Worm (Caenorhabditis elegans) whole organism, L1 larva: ENCODE data around the gene trap-3.

Experiments used
- C04F5.9 ChIP-seq: sonication (generic microtip); optimal IDR thresholded peaks from 2 replicates; lab custom pipeline; 2016; ENCODE audit warnings: missing genetic modification characterization, missing compliant biosample characterization
- C34B4.2 ChIP-seq: sonication (generic microtip); optimal IDR thresholded peaks from 2 replicates; lab custom pipeline; 2017; ENCODE audit warnings: mild to moderate bottlenecking, missing genetic modification characterization, missing compliant biosample characterization
- Y116A8C.19 ChIP-seq: sonication (generic microtip); optimal IDR thresholded peaks from 2 replicates; lab custom pipeline; 2016; ENCODE audit warnings: missing compliant biosample characterization, missing genetic modification characterization, borderline replicate concordance
- alr-1 ChIP-seq: fragments of 200-800 bp; sonication (Bioruptor generic); optimal IDR thresholded peaks from 2 replicates; lab custom pipeline; 2018; ENCODE audit warnings: borderline replicate concordance, mild to moderate bottlenecking, missing genetic modification characterization, missing compliant biosample characterization
- aly-2 ChIP-seq: fragments of 150-350 bp; optimal IDR thresholded peaks from 2 replicates; lab custom pipeline; 2014; ENCODE audit warnings: missing biosample characterization, missing genetic modification characterization
- blmp-1 ChIP-seq: fragments of 150-350 bp; optimal IDR thresholded peaks from 2 replicates; lab custom pipeline; 2014; ENCODE audit warnings: missing biosample characterization, missing genetic modification characterization
- ceh-82 ChIP-seq, 3 experiments: fragments of 150-350 bp in 1 of 3; sonication (generic microtip) in 2 of 3; optimal IDR thresholded peaks; 2 replicates each; lab custom pipeline; 2014 to 2017; ENCODE audit warnings: missing biosample characterization in 3 of 3, missing genetic modification characterization in 3 of 3
- ceh-88 ChIP-seq: fragments of 200-800 bp; sonication (Bioruptor generic); IDR thresholded peaks from 2 replicates; pipeline ENCODE4 v1.3.6; 2022; ENCODE audit warnings: missing genetic modification characterization, missing compliant biosample characterization
- ceh-90 ChIP-seq: sonication (generic microtip); optimal IDR thresholded peaks from 2 replicates; lab custom pipeline; 2016; ENCODE audit warnings: missing genetic modification characterization, missing compliant biosample characterization
- ces-1 ChIP-seq: fragments of 150-350 bp; optimal IDR thresholded peaks from 2 replicates; lab custom pipeline; 2014; ENCODE audit warnings: missing biosample characterization, missing genetic modification reagents, missing genetic modification characterization
- dpl-1 ChIP-seq, 3 experiments: fragments of 150-350 bp in 2 of 3; sonication (generic microtip) in 1 of 3; optimal IDR thresholded peaks; 2 replicates each; lab custom pipeline; 2014 to 2017; ENCODE audit warnings: missing biosample characterization in 3 of 3, missing genetic modification characterization in 3 of 3, missing genetic modification reagents in 3 of 3
- efl-1 ChIP-seq, 4 experiments: fragments of 150-350 bp; optimal IDR thresholded peaks in 3 of 4; peaks in 1 of 4; 1 replicate in 1 of 4; 2 replicates in 3 of 4; lab custom pipeline; 2014; ENCODE audit warnings: missing biosample characterization in 2 of 4, missing genetic modification characterization in 2 of 4, missing genetic modification reagents in 2 of 4
- efl-3 ChIP-seq: fragments of 200-800 bp; sonication (Bioruptor generic); optimal IDR thresholded peaks from 2 replicates; lab custom pipeline; 2018; ENCODE audit warnings: mild to moderate bottlenecking, missing genetic modification characterization, missing compliant biosample characterization
- egl-13 ChIP-seq: sonication (generic microtip); optimal IDR thresholded peaks from 2 replicates; lab custom pipeline; 2016; ENCODE audit warnings: missing genotype, missing genetic modification reagents, missing genetic modification characterization, missing compliant biosample characterization
- elt-2 ChIP-seq: sonication (generic microtip); optimal IDR thresholded peaks from 2 replicates; lab custom pipeline; 2016; ENCODE audit warnings: missing genetic modification characterization, mild to moderate bottlenecking, inconsistent platforms, missing compliant biosample characterization, missing genetic modification reagents
- ets-5 ChIP-seq: fragments of 200-800 bp; sonication (Bioruptor generic); IDR thresholded peaks from 2 replicates; pipeline ENCODE4 v1.3.6; 2022; ENCODE audit warnings: missing genetic modification characterization, missing compliant biosample characterization
- fkh-10 ChIP-seq: sonication (generic microtip); optimal IDR thresholded peaks from 2 replicates; lab custom pipeline; 2017; ENCODE audit warnings: missing biosample characterization, missing genetic modification reagents, missing genetic modification characterization
- fkh-4 ChIP-seq: sonication (generic microtip); optimal IDR thresholded peaks from 2 replicates; lab custom pipeline; 2016; ENCODE audit warnings: missing compliant biosample characterization, missing genetic modification characterization, borderline replicate concordance
- fkh-8 ChIP-seq: sonication (generic microtip); optimal IDR thresholded peaks from 2 replicates; lab custom pipeline; 2016; ENCODE audit warnings: mild to moderate bottlenecking, missing genetic modification characterization, missing compliant biosample characterization
- hlh-17 ChIP-seq: fragments of 200-800 bp; sonication (Bioruptor generic); optimal IDR thresholded peaks from 2 replicates; lab custom pipeline; 2018; ENCODE audit warnings: missing genetic modification characterization, mild to moderate bottlenecking, missing compliant biosample characterization, moderate library complexity, borderline replicate concordance
- hlh-4 ChIP-seq: sonication (generic microtip); optimal IDR thresholded peaks from 2 replicates; lab custom pipeline; 2016; ENCODE audit warnings: mild to moderate bottlenecking, missing genetic modification characterization, missing compliant biosample characterization
- hpl-2 ChIP-seq: fragments of 150-350 bp; optimal IDR thresholded peaks from 2 replicates; lab custom pipeline; 2014; ENCODE audit warnings: missing biosample characterization, missing genetic modification reagents, missing genetic modification characterization
- irx-1 ChIP-seq: sonication (generic microtip); optimal IDR thresholded peaks from 2 replicates; lab custom pipeline; 2016; ENCODE audit warnings: missing genetic modification characterization, missing compliant biosample characterization
- jun-1 ChIP-seq: fragments of 150-350 bp; optimal IDR thresholded peaks from 2 replicates; lab custom pipeline; 2014; ENCODE audit warnings: missing biosample characterization, missing genetic modification reagents, missing genetic modification characterization
- lin-39 ChIP-seq: fragments of 150-350 bp; optimal IDR thresholded peaks from 2 replicates; lab custom pipeline; 2014; ENCODE audit warnings: missing biosample characterization, missing genetic modification reagents, missing genetic modification characterization
- lir-3 ChIP-seq: sonication (generic microtip); optimal IDR thresholded peaks from 2 replicates; lab custom pipeline; 2016; ENCODE audit warnings: mild to moderate bottlenecking, missing genetic modification characterization, moderate library complexity, missing compliant biosample characterization; ENCODE audit not compliant: poor library complexity
- lsy-2 ChIP-seq, 2 experiments: fragments of 150-350 bp; optimal IDR thresholded peaks; 2 replicates each; lab custom pipeline; 2014; ENCODE audit warnings: missing biosample characterization in 2 of 2, missing genetic modification characterization in 2 of 2
- mef-2 ChIP-seq: fragments of 150-350 bp; optimal IDR thresholded peaks from 2 replicates; lab custom pipeline; 2014; ENCODE audit warnings: missing biosample characterization, missing genetic modification characterization
- mep-1 ChIP-seq: fragments of 150-350 bp; optimal IDR thresholded peaks from 2 replicates; lab custom pipeline; 2014; ENCODE audit warnings: missing biosample characterization, missing genetic modification characterization
- nhr-11 ChIP-seq: fragments of 150-350 bp; optimal IDR thresholded peaks from 2 replicates; lab custom pipeline; 2014; ENCODE audit warnings: missing biosample characterization, missing genetic modification characterization
- nhr-12 ChIP-seq: sonication (generic microtip); optimal IDR thresholded peaks from 2 replicates; lab custom pipeline; 2017; ENCODE audit warnings: missing biosample characterization, missing genetic modification characterization
- nhr-19 ChIP-seq: fragments of 200-800 bp; sonication (Bioruptor generic); conservative IDR thresholded peaks from 2 replicates; pipeline ENCODE4 v1.3.6; 2022; ENCODE audit warnings: missing genetic modification characterization, missing compliant biosample characterization
- nhr-20 ChIP-seq: sonication (generic microtip); optimal IDR thresholded peaks from 2 replicates; lab custom pipeline; 2016; ENCODE audit warnings: mild to moderate bottlenecking, missing genetic modification characterization, missing compliant biosample characterization
- nhr-28 ChIP-seq: fragments of 150-350 bp; optimal IDR thresholded peaks from 2 replicates; lab custom pipeline; 2014; ENCODE audit warnings: missing biosample characterization, missing genetic modification characterization
- nhr-47 ChIP-seq: sonication (generic microtip); optimal IDR thresholded peaks from 2 replicates; lab custom pipeline; 2016; ENCODE audit warnings: mild to moderate bottlenecking, missing genetic modification characterization, moderate library complexity, missing compliant biosample characterization
- nhr-71 ChIP-seq: sonication (generic microtip); optimal IDR thresholded peaks from 2 replicates; lab custom pipeline; 2016; ENCODE audit warnings: mild to moderate bottlenecking, missing genetic modification characterization, moderate library complexity, missing compliant biosample characterization
- nhr-77 ChIP-seq: fragments of 150-350 bp; optimal IDR thresholded peaks from 2 replicates; lab custom pipeline; 2014; ENCODE audit warnings: missing biosample characterization, missing genetic modification characterization
- nhr-84 ChIP-seq: sonication (generic microtip); optimal IDR thresholded peaks from 2 replicates; lab custom pipeline; 2017; ENCODE audit warnings: missing biosample characterization, missing genetic modification characterization
- rnt-1 ChIP-seq: sonication (generic microtip); optimal IDR thresholded peaks from 2 replicates; lab custom pipeline; 2016; ENCODE audit warnings: mild to moderate bottlenecking, missing genetic modification characterization, moderate library complexity, missing compliant biosample characterization
- skn-1 ChIP-seq: fragments of 150-350 bp; optimal IDR thresholded peaks from 2 replicates; lab custom pipeline; 2014; ENCODE audit warnings: missing biosample characterization, missing genetic modification characterization
- snpc-4 ChIP-seq: fragments of 150-350 bp; optimal IDR thresholded peaks from 2 replicates; lab custom pipeline; 2014; ENCODE audit warnings: missing biosample characterization, missing genetic modification characterization
- sptf-1 ChIP-seq: fragments of 150-350 bp; optimal IDR thresholded peaks from 2 replicates; lab custom pipeline; 2014; ENCODE audit warnings: missing biosample characterization, missing genetic modification characterization
- sup-37 ChIP-seq: fragments of 200-800 bp; sonication (Bioruptor generic); optimal IDR thresholded peaks from 2 replicates; lab custom pipeline; 2018; ENCODE audit warnings: mild to moderate bottlenecking, missing genetic modification characterization, missing compliant biosample characterization
- swsn-7 ChIP-seq: sonication (generic microtip); optimal IDR thresholded peaks from 2 replicates; lab custom pipeline; 2016; ENCODE audit warnings: missing genetic modification characterization, missing compliant biosample characterization
- tbx-2 ChIP-seq: sonication (generic microtip); optimal IDR thresholded peaks from 2 replicates; lab custom pipeline; 2016; ENCODE audit warnings: missing genetic modification characterization, missing compliant biosample characterization
- tlp-1 ChIP-seq: fragments of 150-350 bp; optimal IDR thresholded peaks from 2 replicates; lab custom pipeline; 2014; ENCODE audit warnings: missing biosample characterization, missing genetic modification characterization
- unc-30 ChIP-seq: sonication (generic microtip); optimal IDR thresholded peaks from 2 replicates; lab custom pipeline; 2017; ENCODE audit warnings: missing biosample characterization, missing genetic modification characterization
- unc-86 ChIP-seq: sonication (generic microtip); optimal IDR thresholded peaks from 2 replicates; lab custom pipeline; 2016; ENCODE audit warnings: missing genetic modification characterization, missing compliant biosample characterization
- unc-98 ChIP-seq: fragments of 200-800 bp; sonication (Bioruptor generic); IDR thresholded peaks from 2 replicates; pipeline ENCODE4 v1.3.6; 2022; ENCODE audit warnings: missing genetic modification characterization, missing compliant biosample characterization
- xbp-1 ChIP-seq: sonication (generic microtip); optimal IDR thresholded peaks from 2 replicates; lab custom pipeline; 2016; ENCODE audit warnings: missing genetic modification characterization, missing compliant biosample characterization
- zip-4 ChIP-seq: fragments of 200-800 bp; sonication (Bioruptor generic); optimal IDR thresholded peaks from 2 replicates; lab custom pipeline; 2018; ENCODE audit warnings: mild to moderate bottlenecking, missing genetic modification characterization, moderate library complexity, missing compliant biosample characterization
- ztf-11 ChIP-seq, 2 experiments: sonication (generic microtip); optimal IDR thresholded peaks; 2 replicates each; lab custom pipeline; 2016 to 2017; ENCODE audit warnings: missing genetic modification characterization in 2 of 2, missing biosample characterization in 1 of 2, missing compliant biosample characterization in 1 of 2

trap-3 gene

DNA sequence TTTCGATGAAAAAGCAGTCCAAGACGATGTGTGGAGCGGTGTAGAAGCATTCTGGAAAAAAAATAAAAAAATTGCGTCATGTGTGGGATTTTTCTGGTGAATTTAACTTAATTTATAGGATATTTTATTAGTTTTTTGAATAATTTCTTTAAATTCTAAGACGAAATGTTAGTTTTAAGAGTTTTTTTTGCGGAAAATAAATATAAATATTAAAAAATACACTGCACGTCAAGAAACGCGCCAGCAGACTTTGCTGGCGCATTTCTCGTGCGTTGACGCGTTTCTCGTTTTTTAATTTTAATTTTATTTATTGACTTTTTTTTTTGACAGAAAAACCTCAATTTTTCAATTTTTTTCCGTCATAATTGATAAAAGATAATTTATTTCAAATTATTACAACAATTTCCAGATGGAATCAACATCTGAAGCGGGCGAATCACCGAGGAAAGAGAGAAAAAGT, 40.4 kb upstream of the trap-3 start, which contains the start of the genes ppgn-1 and tftc-1 (continued):
- TF ChIP-seq skn-1 (tag; lab: Kevin White, UChicago): peak; percentile 67
- TF ChIP-seq nhr-12 (tag; lab: Kevin White, UChicago): no peak
- peak; percentile 55 for TF ChIP-seq egl-13 (tag; lab: Kevin White, UChicago)
- peak; percentile 79 for TF ChIP-seq tbx-2 (tag; lab: Kevin White, UChicago)
- no peak for TF ChIP-seq lir-3 (tag; lab: Kevin White, UChicago)
- no peak for TF ChIP-seq hlh-17
- peak; percentile 36 for TF ChIP-seq elt-2 (tag; lab: Kevin White, UChicago)
- TF ChIP-seq sup-37 (GFP tag; lab: Kevin White, UChicago): no peak
- no peak for TF ChIP-seq zip-4 (GFP tag; lab: Kevin White, UChicago)
- TF ChIP-seq dpl-1 (GFP tag; optimal IDR thresholded peaks at IDR 0.05; lab: Kevin White, UChicago): peak; percentile 40 to 72 (median 71)
- TF ChIP-seq nhr-71 (tag; lab: Kevin White, UChicago): no peak
- TF ChIP-seq fkh-4 (tag; lab: Kevin White, UChicago): peak; percentile 1
- no peak for TF ChIP-seq tlp-1
- TF ChIP-seq mep-1: peak; percentile 92
- TF ChIP-seq hpl-2 (GFP tag; lab: Kevin White, UChicago): no peak
- TF ChIP-seq snpc-4 (tag; lab: Kevin White, UChicago): peak; percentile 51
- no peak for TF ChIP-seq C34B4.2 (tag; lab: Kevin White, UChicago)
- TF ChIP-seq ceh-82 (tag; optimal IDR thresholded peaks at IDR 0.05; lab: Kevin White, UChicago): peak; percentile 13 to 88 (median 56)
- TF ChIP-seq ets-5: no peak
- TF ChIP-seq hlh-4 (tag; lab: Kevin White, UChicago): no peak
- no peak for TF ChIP-seq aly-2 (tag; lab: Kevin White, UChicago)
- peak; percentile 76 for TF ChIP-seq xbp-1 (tag; lab: Kevin White, UChicago)
- TF ChIP-seq mef-2 (tag; lab: Kevin White, UChicago): no peak
- TF ChIP-seq nhr-77 (tag; lab: Kevin White, UChicago): no peak
- peak; percentile 86 for TF ChIP-seq nhr-47 (tag; lab: Kevin White, UChicago)
- peak; percentile 79 for TF ChIP-seq swsn-7 (tag; lab: Kevin White, UChicago)
- peak; percentile 77 to 85 for TF ChIP-seq lsy-2 (tag; optimal IDR thresholded peaks at IDR 0.05; lab: Kevin White, UChicago)
- TF ChIP-seq irx-1: peak; percentile 71
- peak in 1 of 2 experiments; percentile 33 for TF ChIP-seq ztf-11 (tag; optimal IDR thresholded peaks at IDR 0.05; lab: Kevin White, UChicago)
- TF ChIP-seq unc-30 (tag; lab: Kevin White, UChicago): no peak
- TF ChIP-seq nhr-11 (tag; lab: Kevin White, UChicago): peak; percentile 4
- no peak for TF ChIP-seq sptf-1 (tag; lab: Kevin White, UChicago)
- no peak for TF ChIP-seq jun-1
- no peak for TF ChIP-seq ces-1
- no peak for TF ChIP-seq efl-3
- no peak for TF ChIP-seq Y116A8C.19 (tag; lab: Kevin White, UChicago)
- peak; percentile 5 for TF ChIP-seq fkh-8 (tag; lab: Kevin White, UChicago)
- no peak for TF ChIP-seq nhr-28
- TF ChIP-seq efl-1 (optimal IDR thresholded peaks at IDR 0.05; lab: Kevin White, UChicago): peak; percentile 40 to 68
- TF ChIP-seq efl-1 (GFP tag; optimal IDR thresholded peaks at IDR 0.05 in 1 of 2; lab: Kevin White, UChicago): peak; percentile 72 to 95
- no peak for TF ChIP-seq ceh-88 (GFP tag; lab: Robert Waterston, UW)
- TF ChIP-seq lin-39 (tag; lab: Kevin White, UChicago): peak; percentile 71
- TF ChIP-seq unc-86 (tag; lab: Kevin White, UChicago): peak; percentile 65
- no peak for TF ChIP-seq fkh-10 (GFP tag; lab: Kevin White, UChicago)
- no peak for TF ChIP-seq nhr-84 (tag; lab: Kevin White, UChicago)
- TF ChIP-seq C04F5.9 (tag; lab: Kevin White, UChicago): peak; percentile 66
- no peak for TF ChIP-seq ceh-90 (tag; lab: Kevin White, UChicago)
- TF ChIP-seq nhr-20: no peak
- TF ChIP-seq alr-1: no peak
- no peak for TF ChIP-seq unc-98 (GFP tag; lab: Robert Waterston, UW)
- TF ChIP-seq rnt-1 (tag; lab: Kevin White, UChicago): no peak
- TF ChIP-seq blmp-1 (tag; lab: Kevin White, UChicago): peak; percentile 55
- peak; percentile 70 for TF ChIP-seq nhr-19
